Worm (Caenorhabditis elegans): ENCODE measurements around the gene Y49E10.30.

DNA sequence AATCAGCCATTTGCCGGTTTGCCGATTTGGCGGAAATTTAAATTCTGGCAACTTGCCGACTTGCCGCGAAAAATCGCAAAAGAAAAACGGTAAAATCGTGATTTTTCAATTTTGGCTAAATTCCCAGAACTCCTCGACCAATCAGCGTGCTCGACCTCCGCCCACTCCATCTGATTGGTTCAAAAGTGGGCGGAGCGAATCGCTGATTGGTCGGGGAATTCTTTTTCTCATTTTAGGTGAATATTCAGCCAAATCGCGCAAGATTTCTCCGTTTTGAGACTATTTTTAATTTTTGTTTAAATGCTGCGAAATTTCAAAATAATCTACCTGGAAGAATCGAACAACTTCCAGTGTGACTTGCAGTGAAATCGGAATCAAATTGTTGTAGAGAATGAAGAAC, 27.8 kb downstream of the Y49E10.30 start:
- TF ChIP-seq lin-1 (GFP tag; IDR thresholded peaks at IDR 0.05) (no peak), daf-19 (GFP tag; conservative IDR thresholded peaks at IDR 0.05) (no peak), lsy-2 (tag; optimal IDR thresholded peaks at IDR 0.05) (no peak), fos-1 (tag; optimal IDR thresholded peaks at IDR 0.05) (no peak), ZK546.5 (tag; optimal IDR thresholded peaks at IDR 0.05) (no peak), snpc-4 (tag; optimal IDR thresholded peaks at IDR 0.05) (no peak), lin-29 (GFP tag; IDR thresholded peaks at IDR 0.05) (no peak), ceh-32 (tag; optimal IDR thresholded peaks at IDR 0.05; ENCODE audit: poor library complexity) (no peak), nhr-11 (tag; optimal IDR thresholded peaks at IDR 0.05) (no peak), daf-16 (GFP tag; optimal IDR thresholded peaks at IDR 0.05) (no peak), daf-16 (tag; optimal IDR thresholded peaks at IDR 0.05) (no peak)

Data from whole organism, L4 larva.